Worm (Caenorhabditis elegans): ENCODE results near the gene nas-13.

ce11 chrX:15415226-15415625 is 12.8 kb downstream of the nas-13 start, which contains the start of gene pqn-36:
- no peak for TF ChIP-seq him-1 (tag; optimal IDR thresholded peaks at IDR 0.05)
- no peak for TF ChIP-seq W03F9.2 (tag; optimal IDR thresholded peaks at IDR 0.05)
- no peak for TF ChIP-seq dao-5 (tag; optimal IDR thresholded peaks at IDR 0.05)
